Worm (Caenorhabditis elegans) whole organism, young adult: ENCODE measurements around the gene F43C11.4.

Experiments used
- B0261.1 ChIP-seq: sonication (generic microtip); optimal IDR thresholded peaks from 2 replicates; lab custom pipeline; 2016; ENCODE audit warnings: mild to moderate bottlenecking, missing genetic modification characterization, moderate library complexity, missing compliant biosample characterization
- D2030.7 ChIP-seq: fragments of 200-800 bp; sonication (Bioruptor generic); IDR thresholded peaks from 2 replicates; pipeline ENCODE4 v1.3.6; 2022; ENCODE audit warnings: missing genetic modification reagents, missing genetic modification characterization, missing compliant biosample characterization
- F33H1.4 ChIP-seq: fragments of 200-800 bp; sonication (Bioruptor generic); IDR thresholded peaks from 2 replicates; pipeline ENCODE4 v1.3.6; 2022; ENCODE audit warnings: missing genetic modification reagents, missing genetic modification characterization, missing compliant biosample characterization
- F52B5.7 ChIP-seq: sonication (generic microtip); optimal IDR thresholded peaks from 2 replicates; lab custom pipeline; 2016; ENCODE audit warnings: mild to moderate bottlenecking, missing genetic modification characterization, missing compliant biosample characterization
- F55B11.4 ChIP-seq: sonication (generic microtip); optimal IDR thresholded peaks from 2 replicates; lab custom pipeline; 2016; ENCODE audit warnings: missing compliant biosample characterization, missing genetic modification characterization, borderline replicate concordance; ENCODE audit not compliant: insufficient read depth
- Y67H2A.10 ChIP-seq: fragments of 200-800 bp; sonication (Bioruptor generic); conservative IDR thresholded peaks from 2 replicates; pipeline ENCODE4 v1.3.6; 2022; ENCODE audit warnings: missing genetic modification reagents, missing genetic modification characterization, missing compliant biosample characterization
- ZK185.1 ChIP-seq: sonication (generic microtip); optimal IDR thresholded peaks from 2 replicates; lab custom pipeline; 2016; ENCODE audit warnings: mild to moderate bottlenecking, missing genetic modification characterization, missing compliant biosample characterization; ENCODE audit not compliant: poor library complexity, severe bottlenecking
- atf-7 ChIP-seq: sonication (generic microtip); optimal IDR thresholded peaks from 2 replicates; lab custom pipeline; 2017; ENCODE audit warnings: mild to moderate bottlenecking, missing genetic modification characterization, missing compliant biosample characterization
- attf-3 ChIP-seq: fragments of 200-800 bp; sonication (Bioruptor generic); conservative IDR thresholded peaks from 2 replicates; pipeline ENCODE4 v1.3.6; 2022; ENCODE audit warnings: missing genetic modification reagents, missing genetic modification characterization, missing compliant biosample characterization
- attf-5 ChIP-seq: fragments of 200-800 bp; sonication (Bioruptor generic); optimal IDR thresholded peaks from 2 replicates; lab custom pipeline; 2018; ENCODE audit warnings: mild to moderate bottlenecking, missing genetic modification characterization, missing compliant biosample characterization
- bed-2 ChIP-seq: fragments of 200-800 bp; sonication (Bioruptor generic); IDR thresholded peaks from 2 replicates; pipeline ENCODE4 v1.3.6; 2022; ENCODE audit warnings: missing genetic modification reagents, missing genetic modification characterization, missing compliant biosample characterization
- cebp-1 ChIP-seq, 2 experiments: fragments of 200-800 bp in 1 of 2; sonication (Bioruptor generic) in 1 of 2; sonication (generic microtip) in 1 of 2; IDR thresholded peaks in 1 of 2; optimal IDR thresholded peaks in 1 of 2; 2 replicates each; pipeline versions ENCODE4 v1.3.6 to Lab custom; 2017 to 2022; ENCODE audit warnings: missing compliant biosample characterization in 2 of 2, missing genetic modification characterization in 2 of 2, mild to moderate bottlenecking in 1 of 2, missing genetic modification reagents in 1 of 2, moderate library complexity in 1 of 2
- ceh-100 ChIP-seq: fragments of 200-800 bp; sonication (Bioruptor generic); IDR thresholded peaks from 2 replicates; pipeline ENCODE4 v1.3.6; 2022; ENCODE audit warnings: missing genetic modification reagents, missing genetic modification characterization, missing compliant biosample characterization
- ceh-27 ChIP-seq: fragments of 200-800 bp; sonication (Bioruptor generic); optimal IDR thresholded peaks from 2 replicates; lab custom pipeline; 2018; ENCODE audit warnings: mild to moderate bottlenecking, missing genetic modification characterization, moderate library complexity, missing compliant biosample characterization
- ceh-40 ChIP-seq: fragments of 200-800 bp; sonication (Bioruptor generic); IDR thresholded peaks from 2 replicates; pipeline ENCODE4 v1.3.6; 2022; ENCODE audit warnings: missing genetic modification characterization, missing compliant biosample characterization
- ceh-79 ChIP-seq: sonication (generic microtip); optimal IDR thresholded peaks from 2 replicates; lab custom pipeline; 2017; ENCODE audit warnings: mild to moderate bottlenecking, missing genetic modification characterization, missing compliant biosample characterization
- ceh-91 ChIP-seq: fragments of 200-800 bp; sonication (Bioruptor generic); IDR thresholded peaks from 2 replicates; pipeline ENCODE4 v1.3.6; 2022; ENCODE audit warnings: missing genetic modification reagents, missing genetic modification characterization, missing compliant biosample characterization
- dpl-1 ChIP-seq: fragments of 150-350 bp; optimal IDR thresholded peaks from 2 replicates; lab custom pipeline; 2014; ENCODE audit warnings: missing biosample characterization, missing genetic modification reagents, missing genetic modification characterization
- efl-1 ChIP-seq: fragments of 150-350 bp; optimal IDR thresholded peaks from 2 replicates; lab custom pipeline; 2014; ENCODE audit warnings: missing biosample characterization, missing genetic modification reagents, missing genetic modification characterization
- gei-17 ChIP-seq: fragments of 200-800 bp; sonication (Bioruptor generic); optimal IDR thresholded peaks from 2 replicates; lab custom pipeline; 2018; ENCODE audit warnings: mild to moderate bottlenecking, missing genetic modification characterization, missing compliant biosample characterization
- hmg-1.2 ChIP-seq: fragments of 200-800 bp; sonication (Bioruptor generic); IDR thresholded peaks from 2 replicates; pipeline ENCODE4 v1.3.6; 2022; ENCODE audit warnings: missing genetic modification reagents, missing genetic modification characterization, missing compliant biosample characterization
- lag-1 ChIP-seq: fragments of 200-800 bp; sonication (Bioruptor generic); IDR thresholded peaks from 2 replicates; pipeline ENCODE4 v1.3.6; 2022; ENCODE audit warnings: missing genetic modification reagents, missing genetic modification characterization, missing compliant biosample characterization
- let-526 ChIP-seq: fragments of 200-800 bp; sonication (Bioruptor generic); IDR thresholded peaks from 2 replicates; pipeline ENCODE4 v1.3.6; 2022; ENCODE audit warnings: missing genetic modification reagents, missing genetic modification characterization, missing compliant biosample characterization
- nhr-80 ChIP-seq: sonication (generic microtip); optimal IDR thresholded peaks from 2 replicates; lab custom pipeline; 2016; ENCODE audit warnings: missing genetic modification characterization, missing compliant biosample characterization
- nhr-90 ChIP-seq: sonication (generic microtip); optimal IDR thresholded peaks from 2 replicates; lab custom pipeline; 2016; ENCODE audit warnings: missing genotype, mild to moderate bottlenecking, missing genetic modification characterization, missing compliant biosample characterization
- pha-4 ChIP-seq: fragments of 150-350 bp; sonication (generic microtip); optimal IDR thresholded peaks from 2 replicates; lab custom pipeline; 2014; ENCODE audit warnings: missing biosample characterization, missing genetic modification reagents, missing genetic modification characterization
- rpc-1 ChIP-seq, 2 experiments: fragments of 150-350 bp in 1 of 2; sonication (generic microtip) in 1 of 2; optimal IDR thresholded peaks; 2 replicates each; lab custom pipeline; 2014 to 2018; ENCODE audit warnings: missing biosample characterization in 1 of 2, missing genetic modification characterization in 1 of 2, missing genetic modification reagents in 1 of 2, missing genotype in 1 of 2
- snpc-4 ChIP-seq, 5 experiments: fragments of 150-350 bp in 1 of 5; sonication (generic microtip) in 4 of 5; optimal IDR thresholded peaks; 2 replicates each; lab custom pipeline; 2014 to 2018; ENCODE audit warnings: missing genetic modification characterization in 5 of 5, missing biosample characterization in 3 of 5, antibody characterized with exemption in 2 of 5, mild to moderate bottlenecking in 2 of 5, missing compliant biosample characterization in 2 of 5, missing genotype in 2 of 5, moderate library complexity in 2 of 5, missing genetic modification reagents in 1 of 5
- sptf-2 ChIP-seq: fragments of 200-800 bp; sonication (Bioruptor generic); optimal IDR thresholded peaks from 2 replicates; lab custom pipeline; 2018; ENCODE audit warnings: mild to moderate bottlenecking, missing genetic modification characterization, missing compliant biosample characterization
- unc-62 ChIP-seq: fragments of 150-350 bp; optimal IDR thresholded peaks from 2 replicates; lab custom pipeline; 2014; ENCODE audit warnings: missing biosample characterization, missing genetic modification reagents, missing genetic modification characterization
- zim-3 ChIP-seq: sonication (generic microtip); optimal IDR thresholded peaks from 2 replicates; lab custom pipeline; 2017; ENCODE audit warnings: mild to moderate bottlenecking, missing genetic modification characterization, moderate library complexity, missing compliant biosample characterization

Gene F43C11.4

ce11 chrII:2335572-2335971 is 11.2 kb upstream of the F43C11.4 start, which contains the start of gene F43C11.7:
TSS of gene F43C11.7 (plus strand) at chrII:2335897.
- TF ChIP-seq D2030.7 (GFP tag; lab: Robert Waterston, UW): no peak
- no peak for TF ChIP-seq ceh-79 (tag; lab: Kevin White, UChicago)
- no peak for TF ChIP-seq ceh-40 (GFP tag; lab: Robert Waterston, UW)
- TF ChIP-seq F33H1.4 (GFP tag; lab: Robert Waterston, UW): no peak
- TF ChIP-seq F52B5.7 (tag; lab: Kevin White, UChicago): no peak
- TF ChIP-seq atf-7: peak; percentile 87
- TF ChIP-seq ceh-100 (GFP tag; lab: Robert Waterston, UW): no peak
- no peak for TF ChIP-seq ceh-91 (GFP tag; lab: Robert Waterston, UW)
- TF ChIP-seq cebp-1 (GFP tag; IDR thresholded peaks at IDR 0.05; lab: Robert Waterston, UW): no peak
- peak; percentile 27 for TF ChIP-seq cebp-1 (tag; optimal IDR thresholded peaks at IDR 0.05; lab: Kevin White, UChicago)
- TF ChIP-seq unc-62 (GFP tag; lab: Kevin White, UChicago): peak; percentile 37
- no peak for TF ChIP-seq snpc-4 (GFP tag; optimal IDR thresholded peaks at IDR 0.05; lab: Kevin White, UChicago)
- no peak for TF ChIP-seq snpc-4 (tag; optimal IDR thresholded peaks at IDR 0.05; lab: Kevin White, UChicago)
- TF ChIP-seq efl-1 (GFP tag; lab: Kevin White, UChicago): no peak
- TF ChIP-seq rpc-1 (optimal IDR thresholded peaks at IDR 0.05; lab: Kevin White, UChicago): no peak
- no peak for TF ChIP-seq rpc-1 (tag; optimal IDR thresholded peaks at IDR 0.05; lab: Kevin White, UChicago)
- peak; percentile 84 for TF ChIP-seq nhr-80 (tag; lab: Kevin White, UChicago)

- no peak for TF ChIP-seq cebp-1 (GFP tag; IDR thresholded peaks at IDR 0.05; lab: Robert Waterston, UW)
- TF ChIP-seq cebp-1 (tag; optimal IDR thresholded peaks at IDR 0.05; lab: Kevin White, UChicago): no peak
- no peak for TF ChIP-seq sptf-2
- no peak for TF ChIP-seq dpl-1 (GFP tag; lab: Kevin White, UChicago)
- TF ChIP-seq ceh-100 (GFP tag; lab: Robert Waterston, UW): no peak
- TF ChIP-seq gei-17 (GFP tag; lab: Kevin White, UChicago): no peak
- TF ChIP-seq pha-4: no peak
- TF ChIP-seq zim-3 (tag; lab: Kevin White, UChicago): no peak
- no peak for TF ChIP-seq B0261.1 (tag; lab: Kevin White, UChicago)
- no peak for TF ChIP-seq F55B11.4 (tag; lab: Kevin White, UChicago)
- no peak for TF ChIP-seq ZK185.1 (tag; lab: Kevin White, UChicago)
- no peak for TF ChIP-seq Y67H2A.10 (GFP tag; lab: Robert Waterston, UW)
- TF ChIP-seq efl-1 (GFP tag; lab: Kevin White, UChicago): no peak
- TF ChIP-seq bed-2: no peak
Measured at ce11 chrII:2336177-2336576, 10.6 kb upstream of the F43C11.4 start.

ce11 chrII:2340974-2341373 is 5.8 kb upstream of the F43C11.4 start:
- TF ChIP-seq D2030.7 (GFP tag; lab: Robert Waterston, UW) (no peak), dpl-1 (GFP tag; lab: Kevin White, UChicago) (no peak), lag-1 (GFP tag; lab: Robert Waterston, UW) (no peak), hmg-1.2 (GFP tag; lab: Robert Waterston, UW) (peak; percentile 47; the same call in 1 of the 2 replicates)

ce11 chrII:2341515-2341914 is 5.3 kb upstream of the F43C11.4 start, which contains the start of gene enri-1:
TSS of gene enri-1 (minus strand) at chrII:2341615.
- TF ChIP-seq ceh-27 (GFP tag; lab: Kevin White, UChicago) (no peak), nhr-90 (tag; lab: Kevin White, UChicago) (no peak)
- TF ChIP-seq, all 124 proteins: peak for 0

- peak; percentile 89 for TF ChIP-seq attf-3 (GFP tag; lab: Robert Waterston, UW)
- peak; percentile 25 for TF ChIP-seq attf-5
- no peak for TF ChIP-seq let-526 (GFP tag; lab: Robert Waterston, UW)
Measured at ce11 chrII:2342004-2342479, 4.7 kb upstream of the F43C11.4 start, which contains the start of gene F43C11.6. TSS of gene F43C11.6 (plus strand) at chrII:2342429.
